Worm (Caenorhabditis elegans) whole organism, L1 larva: ENCODE results near the gene H40L08.1.

Experiments
- Y116A8C.19 ChIP-seq: sonication (generic microtip); optimal IDR thresholded peaks from 2 replicates; lab custom pipeline; 2016; ENCODE audit warnings: missing compliant biosample characterization, missing genetic modification characterization, borderline replicate concordance
- ama-1 ChIP-seq: fragments of 150-350 bp; optimal IDR thresholded peaks from 2 replicates; lab custom pipeline; 2014
- blmp-1 ChIP-seq: fragments of 150-350 bp; optimal IDR thresholded peaks from 2 replicates; lab custom pipeline; 2014; ENCODE audit warnings: missing biosample characterization, missing genetic modification characterization
- ceh-63 ChIP-seq: fragments of 200-800 bp; sonication (Bioruptor generic); optimal IDR thresholded peaks from 2 replicates; lab custom pipeline; 2018; ENCODE audit warnings: mild to moderate bottlenecking, missing genetic modification characterization, missing compliant biosample characterization
- ceh-82 ChIP-seq, 3 experiments: fragments of 150-350 bp in 1 of 3; sonication (generic microtip) in 2 of 3; optimal IDR thresholded peaks; 2 replicates each; lab custom pipeline; 2014 to 2017; ENCODE audit warnings: missing biosample characterization in 3 of 3, missing genetic modification characterization in 3 of 3
- dpl-1 ChIP-seq, 3 experiments: fragments of 150-350 bp in 2 of 3; sonication (generic microtip) in 1 of 3; optimal IDR thresholded peaks; 2 replicates each; lab custom pipeline; 2014 to 2017; ENCODE audit warnings: missing biosample characterization in 3 of 3, missing genetic modification characterization in 3 of 3, missing genetic modification reagents in 3 of 3
- efl-1 ChIP-seq, 4 experiments: fragments of 150-350 bp; optimal IDR thresholded peaks in 3 of 4; peaks in 1 of 4; 1 replicate in 1 of 4; 2 replicates in 3 of 4; lab custom pipeline; 2014; ENCODE audit warnings: missing biosample characterization in 2 of 4, missing genetic modification characterization in 2 of 4, missing genetic modification reagents in 2 of 4
- egl-13 ChIP-seq: sonication (generic microtip); optimal IDR thresholded peaks from 2 replicates; lab custom pipeline; 2016; ENCODE audit warnings: missing genotype, missing genetic modification reagents, missing genetic modification characterization, missing compliant biosample characterization
- ets-5 ChIP-seq: fragments of 200-800 bp; sonication (Bioruptor generic); IDR thresholded peaks from 2 replicates; pipeline ENCODE4 v1.3.6; 2022; ENCODE audit warnings: missing genetic modification characterization, missing compliant biosample characterization
- hlh-17 ChIP-seq: fragments of 200-800 bp; sonication (Bioruptor generic); optimal IDR thresholded peaks from 2 replicates; lab custom pipeline; 2018; ENCODE audit warnings: missing genetic modification characterization, mild to moderate bottlenecking, missing compliant biosample characterization, moderate library complexity, borderline replicate concordance
- hlh-4 ChIP-seq: sonication (generic microtip); optimal IDR thresholded peaks from 2 replicates; lab custom pipeline; 2016; ENCODE audit warnings: mild to moderate bottlenecking, missing genetic modification characterization, missing compliant biosample characterization
- irx-1 ChIP-seq: sonication (generic microtip); optimal IDR thresholded peaks from 2 replicates; lab custom pipeline; 2016; ENCODE audit warnings: missing genetic modification characterization, missing compliant biosample characterization
- isw-1 ChIP-seq: fragments of 200-800 bp; sonication (Bioruptor generic); IDR thresholded peaks from 2 replicates; pipeline ENCODE4 v1.3.6; 2022; ENCODE audit warnings: missing genetic modification characterization, missing compliant biosample characterization
- jun-1 ChIP-seq: fragments of 150-350 bp; optimal IDR thresholded peaks from 2 replicates; lab custom pipeline; 2014; ENCODE audit warnings: missing biosample characterization, missing genetic modification reagents, missing genetic modification characterization
- lin-14 ChIP-seq: fragments of 200-800 bp; sonication (Bioruptor generic); optimal IDR thresholded peaks from 2 replicates; lab custom pipeline; 2018; ENCODE audit warnings: mild to moderate bottlenecking, missing genetic modification characterization, moderate library complexity, missing compliant biosample characterization
- lir-3 ChIP-seq: sonication (generic microtip); optimal IDR thresholded peaks from 2 replicates; lab custom pipeline; 2016; ENCODE audit warnings: mild to moderate bottlenecking, missing genetic modification characterization, moderate library complexity, missing compliant biosample characterization; ENCODE audit not compliant: poor library complexity
- mef-2 ChIP-seq: fragments of 150-350 bp; optimal IDR thresholded peaks from 2 replicates; lab custom pipeline; 2014; ENCODE audit warnings: missing biosample characterization, missing genetic modification characterization
- mep-1 ChIP-seq: fragments of 150-350 bp; optimal IDR thresholded peaks from 2 replicates; lab custom pipeline; 2014; ENCODE audit warnings: missing biosample characterization, missing genetic modification characterization
- nhr-47 ChIP-seq: sonication (generic microtip); optimal IDR thresholded peaks from 2 replicates; lab custom pipeline; 2016; ENCODE audit warnings: mild to moderate bottlenecking, missing genetic modification characterization, moderate library complexity, missing compliant biosample characterization
- nhr-71 ChIP-seq: sonication (generic microtip); optimal IDR thresholded peaks from 2 replicates; lab custom pipeline; 2016; ENCODE audit warnings: mild to moderate bottlenecking, missing genetic modification characterization, moderate library complexity, missing compliant biosample characterization
- nhr-77 ChIP-seq: fragments of 150-350 bp; optimal IDR thresholded peaks from 2 replicates; lab custom pipeline; 2014; ENCODE audit warnings: missing biosample characterization, missing genetic modification characterization
- nhr-85 ChIP-seq: sonication (generic microtip); peaks from one replicate; lab custom pipeline; 2016; ENCODE audit warnings: missing genetic modification characterization, inconsistent platforms, missing compliant biosample characterization
- nhr-90 ChIP-seq: sonication (generic microtip); optimal IDR thresholded peaks from 2 replicates; lab custom pipeline; 2016; ENCODE audit warnings: mild to moderate bottlenecking, missing genetic modification characterization, missing compliant biosample characterization; ENCODE audit not compliant: poor library complexity
- pag-3 ChIP-seq: sonication (generic microtip); optimal IDR thresholded peaks from 2 replicates; lab custom pipeline; 2017; ENCODE audit warnings: missing genetic modification characterization, mild to moderate bottlenecking, missing compliant biosample characterization, antibody characterized with exemption, borderline replicate concordance; ENCODE audit not compliant: insufficient read depth
- pax-3 ChIP-seq: fragments of 200-800 bp; sonication (Bioruptor generic); optimal IDR thresholded peaks from 2 replicates; lab custom pipeline; 2018; ENCODE audit warnings: mild to moderate bottlenecking, missing genetic modification characterization, moderate library complexity, missing compliant biosample characterization
- pqm-1 ChIP-seq: sonication (generic microtip); optimal IDR thresholded peaks from 3 replicates; lab custom pipeline; 2017; ENCODE audit warnings: missing biosample characterization, missing genetic modification characterization
- rnt-1 ChIP-seq: sonication (generic microtip); optimal IDR thresholded peaks from 2 replicates; lab custom pipeline; 2016; ENCODE audit warnings: mild to moderate bottlenecking, missing genetic modification characterization, moderate library complexity, missing compliant biosample characterization
- skn-1 ChIP-seq: fragments of 150-350 bp; optimal IDR thresholded peaks from 2 replicates; lab custom pipeline; 2014; ENCODE audit warnings: missing biosample characterization, missing genetic modification characterization
- sup-37 ChIP-seq: fragments of 200-800 bp; sonication (Bioruptor generic); optimal IDR thresholded peaks from 2 replicates; lab custom pipeline; 2018; ENCODE audit warnings: mild to moderate bottlenecking, missing genetic modification characterization, missing compliant biosample characterization
- tlp-1 ChIP-seq: fragments of 150-350 bp; optimal IDR thresholded peaks from 2 replicates; lab custom pipeline; 2014; ENCODE audit warnings: missing biosample characterization, missing genetic modification characterization
- unc-30 ChIP-seq: sonication (generic microtip); optimal IDR thresholded peaks from 2 replicates; lab custom pipeline; 2017; ENCODE audit warnings: missing biosample characterization, missing genetic modification characterization
- unc-62 ChIP-seq: fragments of 150-350 bp; optimal IDR thresholded peaks from 2 replicates; lab custom pipeline; 2014; ENCODE audit warnings: missing biosample characterization, missing genetic modification reagents, missing genetic modification characterization
- unc-86 ChIP-seq: sonication (generic microtip); optimal IDR thresholded peaks from 2 replicates; lab custom pipeline; 2016; ENCODE audit warnings: missing genetic modification characterization, missing compliant biosample characterization
- unc-98 ChIP-seq: fragments of 200-800 bp; sonication (Bioruptor generic); IDR thresholded peaks from 2 replicates; pipeline ENCODE4 v1.3.6; 2022; ENCODE audit warnings: missing genetic modification characterization, missing compliant biosample characterization
- zip-4 ChIP-seq: fragments of 200-800 bp; sonication (Bioruptor generic); optimal IDR thresholded peaks from 2 replicates; lab custom pipeline; 2018; ENCODE audit warnings: mild to moderate bottlenecking, missing genetic modification characterization, moderate library complexity, missing compliant biosample characterization

The H40L08.1 gene

DNA sequence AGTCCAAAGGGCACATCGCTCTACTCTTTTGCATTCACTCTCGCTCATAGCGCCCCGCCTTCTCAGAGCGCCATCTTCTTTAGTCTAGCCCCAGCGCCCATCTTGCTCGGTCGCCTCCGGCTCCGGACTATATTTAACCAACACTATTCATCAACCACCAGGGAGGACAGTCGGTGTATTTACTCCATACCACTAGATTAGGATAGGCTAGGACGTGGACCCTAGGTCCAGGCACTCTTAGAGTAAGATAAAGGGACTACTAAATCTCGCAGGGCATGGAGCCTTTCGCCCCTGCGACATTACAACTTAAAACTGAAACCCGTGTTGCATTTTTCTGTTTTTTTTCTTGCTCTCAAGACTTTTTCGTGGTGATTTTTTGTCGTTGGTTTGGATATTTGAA lies 36.3 kb downstream of the H40L08.1 start:
- no peak for TF ChIP-seq ceh-82 (tag; optimal IDR thresholded peaks at IDR 0.05; lab: Kevin White, UChicago)
- TF ChIP-seq ets-5, result no peak
- no peak for TF ChIP-seq lir-3 (tag; lab: Kevin White, UChicago)
- no peak for TF ChIP-seq jun-1 (tag; lab: Kevin White, UChicago)
- TF ChIP-seq nhr-85 (tag; lab: Kevin White, UChicago), result no peak
- no peak for TF ChIP-seq unc-62 (GFP tag; lab: Kevin White, UChicago)
- TF ChIP-seq pax-3 (tag; lab: Kevin White, UChicago), result no peak
- TF ChIP-seq nhr-90 (tag; lab: Kevin White, UChicago), result no peak
- no peak for TF ChIP-seq sup-37 (GFP tag; lab: Kevin White, UChicago)
- TF ChIP-seq lin-14 (GFP tag; lab: Kevin White, UChicago), result no peak
- TF ChIP-seq nhr-77 (tag; lab: Kevin White, UChicago), result no peak
- TF ChIP-seq tlp-1 (tag; lab: Kevin White, UChicago), result no peak
- TF ChIP-seq Y116A8C.19 (tag; lab: Kevin White, UChicago), result no peak
- no peak for TF ChIP-seq efl-1 (optimal IDR thresholded peaks at IDR 0.05; lab: Kevin White, UChicago)
- no peak for TF ChIP-seq efl-1 (GFP tag; optimal IDR thresholded peaks at IDR 0.05 in 1 of 2; lab: Kevin White, UChicago)
- no peak for TF ChIP-seq hlh-4 (tag; lab: Kevin White, UChicago)
- TF ChIP-seq unc-86 (tag; lab: Kevin White, UChicago), result no peak
- no peak for TF ChIP-seq nhr-47 (tag; lab: Kevin White, UChicago)
- no peak for TF ChIP-seq mef-2
- no peak for TF ChIP-seq blmp-1 (tag; lab: Kevin White, UChicago)
- no peak for TF ChIP-seq dpl-1 (GFP tag; optimal IDR thresholded peaks at IDR 0.05; lab: Kevin White, UChicago)

ce11 chrX:15045401-15045800 lies 38.5 kb downstream of the H40L08.1 start:
- TF ChIP-seq rnt-1 (tag; lab: Kevin White, UChicago) (peak; percentile 9), irx-1 (tag; lab: Kevin White, UChicago) (no peak), hlh-4 (tag; lab: Kevin White, UChicago) (no peak), zip-4 (GFP tag; lab: Kevin White, UChicago) (peak; percentile 13), isw-1 (no peak), egl-13 (tag; lab: Kevin White, UChicago) (no peak), lin-14 (GFP tag; lab: Kevin White, UChicago) (peak; percentile 47), jun-1 (tag; lab: Kevin White, UChicago) (no peak), pqm-1 (no peak), hlh-17 (GFP tag; lab: Kevin White, UChicago) (no peak), mep-1 (tag; lab: Kevin White, UChicago) (peak; percentile 1), skn-1 (tag; lab: Kevin White, UChicago) (peak; percentile 49), ceh-82 (tag; optimal IDR thresholded peaks at IDR 0.05; lab: Kevin White, UChicago) (peak in 1 of 3 experiments; percentile 1), nhr-71 (tag; lab: Kevin White, UChicago) (peak; percentile 15), ama-1 (no peak), ceh-63 (no peak), pax-3 (tag; lab: Kevin White, UChicago) (no peak), Y116A8C.19 (tag; lab: Kevin White, UChicago) (no peak), unc-98 (no peak)

DNA sequence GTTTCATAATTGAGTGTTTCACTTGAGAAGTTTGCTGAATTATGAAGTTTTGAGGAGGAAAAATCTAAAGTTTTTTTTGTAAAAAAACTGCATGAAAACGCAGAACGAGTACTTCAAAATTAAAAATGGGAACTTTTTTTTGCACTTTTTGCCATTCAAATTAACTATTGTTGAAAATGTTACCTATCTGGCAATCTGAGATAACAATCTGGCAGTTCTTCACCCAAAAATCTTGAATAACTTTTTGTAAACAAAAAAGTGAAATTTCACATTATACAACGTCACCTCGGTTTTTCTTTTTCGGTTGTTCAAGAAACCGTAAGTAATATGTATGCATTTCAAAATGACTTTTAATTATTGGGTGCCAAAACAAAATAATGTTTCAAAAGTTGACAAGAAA lies 41.3 kb downstream of the H40L08.1 start:
- TF ChIP-seq blmp-1 (tag; lab: Kevin White, UChicago) (peak; percentile 23), unc-30 (tag; lab: Kevin White, UChicago) (no peak), Y116A8C.19 (tag; lab: Kevin White, UChicago) (no peak), pag-3 (tag; lab: Kevin White, UChicago) (no peak), lin-14 (GFP tag; lab: Kevin White, UChicago) (peak; percentile 31), nhr-85 (tag; lab: Kevin White, UChicago) (peak; percentile 64)
